Fruit fly (Drosophila melanogaster): ENCODE results near the gene CG11722.

dm6 chr3R:9996689-9997213 is 48.6 kb downstream of the CG11722 start, which contains the start of the genes Gr85a and Spn85F:
- TF ChIP-seq Hr96 (GFP tag; optimal IDR thresholded peaks at IDR 0.05) (no peak), CG7045 (GFP tag; optimal IDR thresholded peaks at IDR 0.05) (no peak), kay (GFP tag; ENCODE audit: borderline replicate concordance) (no peak), CG12768 (GFP tag; optimal IDR thresholded peaks at IDR 0.05) (no peak), CG1620 (GFP tag; optimal IDR thresholded peaks at IDR 0.05) (no peak), pad (GFP tag; optimal IDR thresholded peaks at IDR 0.05) (no peak), CG11617 (GFP tag; optimal IDR thresholded peaks at IDR 0.05) (no peak), cic (GFP tag; optimal IDR thresholded peaks at IDR 0.05) (no peak), CG14711 (tag; optimal IDR thresholded peaks at IDR 0.05) (no peak), CG33017 (tag; optimal IDR thresholded peaks at IDR 0.05) (no peak), Crg-1 (GFP tag; optimal IDR thresholded peaks at IDR 0.05) (no peak), CG5204 (GFP tag; optimal IDR thresholded peaks at IDR 0.05) (no peak)
